Worm (Caenorhabditis elegans): Measurements from ENCODE around the gene M01F1.8.

DNA sequence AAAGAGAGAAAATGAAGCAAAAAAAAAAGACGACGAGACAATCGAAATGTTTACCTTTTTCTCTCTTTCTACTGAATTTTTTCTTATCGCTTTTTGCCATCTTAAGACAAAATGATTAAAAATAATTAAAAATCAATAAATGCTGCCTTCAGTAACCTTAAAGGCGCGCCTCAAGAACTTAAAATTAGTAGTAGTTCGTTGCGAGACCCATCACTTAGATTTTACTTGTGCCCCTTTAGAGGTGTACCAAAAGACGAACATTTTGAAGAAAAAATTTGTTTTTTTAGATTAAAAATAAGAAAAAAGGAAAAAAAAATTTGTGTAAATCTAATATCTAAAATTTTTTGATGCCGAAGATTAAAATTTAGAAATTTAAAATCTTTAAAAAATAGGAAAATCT is 31.4 kb downstream of the M01F1.8 start:
- TF ChIP-seq flt-1 (GFP tag; IDR thresholded peaks at IDR 0.05) = no peak
- no peak for TF ChIP-seq med-1 (GFP tag; optimal IDR thresholded peaks at IDR 0.05; ENCODE audit: insufficient read depth)
- TF ChIP-seq cog-1 (tag; optimal IDR thresholded peaks at IDR 0.05) = no peak
- TF ChIP-seq ztf-29 (GFP tag; IDR thresholded peaks at IDR 0.05) = no peak
- TF ChIP-seq klf-2 (GFP tag; conservative IDR thresholded peaks at IDR 0.05) = no peak
- TF ChIP-seq tab-1 (GFP tag; IDR thresholded peaks at IDR 0.05) = no peak
- TF ChIP-seq T22C8.4 (GFP tag; IDR thresholded peaks at IDR 0.05) = no peak

Measured in whole organism, midembryonic.